Worm (Caenorhabditis elegans) whole organism, L2 larva: ENCODE measurements around the gene Y54G2A.45.

ENCODE experiments used
- C34F6.9 ChIP-seq: fragments of 150-350 bp; optimal IDR thresholded peaks from 2 replicates; lab custom pipeline; 2014; ENCODE audit warnings: missing biosample characterization, missing genetic modification characterization
- F13H6.1 ChIP-seq: sonication (generic microtip); optimal IDR thresholded peaks from 2 replicates; lab custom pipeline; 2016; ENCODE audit warnings: missing genetic modification characterization, missing compliant biosample characterization
- R02D3.7 ChIP-seq: fragments of 150-350 bp; optimal IDR thresholded peaks from 2 replicates; lab custom pipeline; 2014; ENCODE audit warnings: missing biosample characterization, missing genetic modification characterization
- Y55F3AM.14 ChIP-seq: fragments of 200-800 bp; sonication (Bioruptor generic); optimal IDR thresholded peaks from 2 replicates; lab custom pipeline; 2018; ENCODE audit warnings: mild to moderate bottlenecking, missing genetic modification characterization, missing compliant biosample characterization
- ZK546.5 ChIP-seq: sonication (generic microtip); optimal IDR thresholded peaks from 2 replicates; lab custom pipeline; 2017; ENCODE audit warnings: missing biosample characterization, missing genetic modification characterization
- alr-1 ChIP-seq: fragments of 150-350 bp; optimal IDR thresholded peaks from 2 replicates; lab custom pipeline; 2014; ENCODE audit warnings: missing biosample characterization, missing genetic modification characterization
- aly-2 ChIP-seq: fragments of 150-350 bp; optimal IDR thresholded peaks from 2 replicates; lab custom pipeline; 2014; ENCODE audit warnings: missing biosample characterization, missing genetic modification characterization
- ama-1 ChIP-seq: fragments of 150-350 bp; optimal IDR thresholded peaks from 2 replicates; lab custom pipeline; 2018; ENCODE audit warnings: inconsistent platforms
- blmp-1 ChIP-seq: sonication (generic microtip); optimal IDR thresholded peaks from 2 replicates; lab custom pipeline; 2017; ENCODE audit warnings: missing genetic modification characterization, mild to moderate bottlenecking, missing compliant biosample characterization, antibody characterized with exemption, moderate library complexity; ENCODE audit not compliant: insufficient read depth
- ceh-16 ChIP-seq: fragments of 150-350 bp; optimal IDR thresholded peaks from 2 replicates; lab custom pipeline; 2014; ENCODE audit warnings: missing biosample characterization, missing genetic modification characterization
- crh-2 ChIP-seq: sonication (generic microtip); optimal IDR thresholded peaks from 2 replicates; lab custom pipeline; 2017; ENCODE audit warnings: missing biosample characterization, missing genetic modification characterization
- fos-1 ChIP-seq: fragments of 150-350 bp; optimal IDR thresholded peaks from 2 replicates; lab custom pipeline; 2014; ENCODE audit warnings: missing biosample characterization, missing genetic modification characterization
- gmeb-1 ChIP-seq: fragments of 150-350 bp; optimal IDR thresholded peaks from 2 replicates; lab custom pipeline; 2014; ENCODE audit warnings: missing biosample characterization, missing genetic modification characterization
- lin-13 ChIP-seq: fragments of 150-350 bp; optimal IDR thresholded peaks from 2 replicates; lab custom pipeline; 2014; ENCODE audit warnings: missing biosample characterization, missing genetic modification reagents, missing genetic modification characterization
- lin-39 ChIP-seq: fragments of 150-350 bp; optimal IDR thresholded peaks from 2 replicates; lab custom pipeline; 2014; ENCODE audit warnings: missing biosample characterization, missing genetic modification reagents, missing genetic modification characterization
- lsy-2 ChIP-seq, 2 experiments: fragments of 150-350 bp in 1 of 2; sonication (generic microtip) in 1 of 2; optimal IDR thresholded peaks; 2 replicates each; lab custom pipeline; 2014 to 2017; ENCODE audit warnings: missing biosample characterization in 2 of 2, missing genetic modification characterization in 2 of 2
- mbf-1 ChIP-seq: sonication (generic microtip); optimal IDR thresholded peaks from 2 replicates; lab custom pipeline; 2017; ENCODE audit warnings: missing biosample characterization, missing genetic modification characterization
- mdl-1 ChIP-seq, 2 experiments: fragments of 150-350 bp in 1 of 2; sonication (generic microtip) in 1 of 2; optimal IDR thresholded peaks; 2 replicates each; lab custom pipeline; 2017; ENCODE audit warnings: missing biosample characterization in 2 of 2, missing genetic modification characterization in 2 of 2
- nhr-10 ChIP-seq: sonication (generic microtip); optimal IDR thresholded peaks from 2 replicates; lab custom pipeline; 2017; ENCODE audit warnings: missing biosample characterization, missing genetic modification characterization
- nhr-11 ChIP-seq: fragments of 150-350 bp; optimal IDR thresholded peaks from 2 replicates; lab custom pipeline; 2014; ENCODE audit warnings: missing biosample characterization, missing genetic modification characterization
- nhr-12 ChIP-seq: fragments of 150-350 bp; optimal IDR thresholded peaks from 2 replicates; lab custom pipeline; 2014; ENCODE audit warnings: missing biosample characterization, missing genetic modification characterization
- nhr-129 ChIP-seq: fragments of 150-350 bp; optimal IDR thresholded peaks from 2 replicates; lab custom pipeline; 2014; ENCODE audit warnings: missing biosample characterization, missing genetic modification characterization
- nhr-6 ChIP-seq: fragments of 150-350 bp; optimal IDR thresholded peaks from 2 replicates; lab custom pipeline; 2014; ENCODE audit warnings: missing biosample characterization, missing genetic modification characterization
- nhr-77 ChIP-seq: fragments of 150-350 bp; optimal IDR thresholded peaks from 2 replicates; lab custom pipeline; 2014; ENCODE audit warnings: missing biosample characterization, missing genetic modification characterization
- peb-1 ChIP-seq: fragments of 150-350 bp; optimal IDR thresholded peaks from 2 replicates; lab custom pipeline; 2014; ENCODE audit warnings: missing biosample characterization, missing genetic modification characterization
- sem-4 ChIP-seq: fragments of 150-350 bp; optimal IDR thresholded peaks from 2 replicates; lab custom pipeline; 2014; ENCODE audit warnings: missing biosample characterization, missing genetic modification reagents, missing genetic modification characterization
- skn-1 ChIP-seq: sonication (generic microtip); optimal IDR thresholded peaks from 2 replicates; lab custom pipeline; 2017; ENCODE audit warnings: missing biosample characterization, missing genetic modification characterization
- sma-3 ChIP-seq: sonication (generic microtip); optimal IDR thresholded peaks from 2 replicates; lab custom pipeline; 2016; ENCODE audit warnings: missing genetic modification reagents, missing genetic modification characterization, missing compliant biosample characterization
- snpc-4 ChIP-seq: fragments of 150-350 bp; optimal IDR thresholded peaks from 2 replicates; lab custom pipeline; 2014; ENCODE audit warnings: missing biosample characterization, missing genetic modification characterization
- unc-39 ChIP-seq: fragments of 150-350 bp; optimal IDR thresholded peaks from 2 replicates; lab custom pipeline; 2014; ENCODE audit warnings: missing biosample characterization, missing genetic modification characterization
- unc-55 ChIP-seq: fragments of 150-350 bp; sonication (generic microtip); optimal IDR thresholded peaks from 3 replicates; lab custom pipeline; 2014; ENCODE audit warnings: missing biosample characterization, missing genetic modification reagents, missing genetic modification characterization
- unc-62 ChIP-seq: fragments of 150-350 bp; optimal IDR thresholded peaks from 2 replicates; lab custom pipeline; 2014; ENCODE audit warnings: missing biosample characterization, missing genetic modification reagents, missing genetic modification characterization
- zag-1 ChIP-seq: fragments of 150-350 bp; optimal IDR thresholded peaks from 2 replicates; lab custom pipeline; 2014; ENCODE audit warnings: missing biosample characterization, missing genetic modification characterization
- ztf-1 ChIP-seq: fragments of 200-800 bp; sonication (Bioruptor generic); conservative IDR thresholded peaks from 2 replicates; pipeline ENCODE4 v1.3.6; 2022; ENCODE audit warnings: missing genetic modification characterization, missing compliant biosample characterization
- ztf-11 ChIP-seq: sonication (generic microtip); optimal IDR thresholded peaks from 2 replicates; lab custom pipeline; 2017; ENCODE audit warnings: missing biosample characterization, missing genetic modification characterization
- ztf-4 ChIP-seq: fragments of 150-350 bp; optimal IDR thresholded peaks from 2 replicates; lab custom pipeline; 2014; ENCODE audit warnings: missing biosample characterization, missing genetic modification characterization

Gene Y54G2A.45

ce11 chrIV:2826335-2826734 is 20.7 kb downstream of the Y54G2A.45 start:
- TF ChIP-seq alr-1 (tag; lab: Kevin White, UChicago) (no peak), R02D3.7 (tag; lab: Kevin White, UChicago) (no peak), lsy-2 (tag; optimal IDR thresholded peaks at IDR 0.05; lab: Kevin White, UChicago) (no peak), sma-3 (GFP tag; lab: Kevin White, UChicago) (no peak), gmeb-1 (tag; lab: Kevin White, UChicago) (no peak), crh-2 (tag; lab: Kevin White, UChicago) (no peak), zag-1 (no peak), ztf-4 (tag; lab: Kevin White, UChicago) (no peak), nhr-10 (no peak), ztf-11 (tag; lab: Kevin White, UChicago) (no peak)

DNA sequence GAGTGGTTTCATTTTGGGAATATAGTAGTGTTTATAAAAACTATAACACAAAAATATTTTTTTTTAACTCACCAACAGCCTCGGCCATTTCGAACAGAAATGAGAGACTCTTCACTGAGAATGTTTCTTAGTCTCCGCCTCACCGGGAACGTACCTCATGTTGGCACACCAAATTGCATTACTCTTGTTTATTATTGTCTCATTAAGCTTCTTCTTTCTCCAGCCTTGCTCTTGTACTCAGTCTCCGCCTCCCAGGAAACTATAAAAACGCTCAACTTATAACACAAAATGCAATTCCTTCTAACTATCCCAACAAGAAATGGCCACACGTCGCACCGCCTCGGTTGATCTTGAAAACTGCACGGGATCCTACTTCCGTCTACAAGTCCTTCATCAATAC is 26.9 kb downstream of the Y54G2A.45 start, which contains the start of the genes Y54G2A.48 and pudl-1:
Y54G2A.48 (minus strand) TSS at position 101 of the 400 bp plus-strand sequence.
pudl-1 (plus strand) TSS at position 320 of the 400 bp plus-strand sequence.
- TF ChIP-seq mdl-1 (tag; optimal IDR thresholded peaks at IDR 0.05; lab: Kevin White, UChicago): no peak
- TF ChIP-seq skn-1 (tag; lab: Kevin White, UChicago): no peak
- TF ChIP-seq lin-39 (tag; lab: Kevin White, UChicago): no peak
- no peak for TF ChIP-seq unc-55 (GFP tag; lab: Kevin White, UChicago)
- TF ChIP-seq nhr-11 (tag; lab: Kevin White, UChicago): no peak
- no peak for TF ChIP-seq nhr-12 (tag; lab: Kevin White, UChicago)
- TF ChIP-seq nhr-77: no peak
- no peak for TF ChIP-seq aly-2
- no peak for TF ChIP-seq fos-1 (tag; lab: Kevin White, UChicago)
- no peak for TF ChIP-seq blmp-1
- no peak for TF ChIP-seq nhr-6
- no peak for TF ChIP-seq sem-4

DNA sequence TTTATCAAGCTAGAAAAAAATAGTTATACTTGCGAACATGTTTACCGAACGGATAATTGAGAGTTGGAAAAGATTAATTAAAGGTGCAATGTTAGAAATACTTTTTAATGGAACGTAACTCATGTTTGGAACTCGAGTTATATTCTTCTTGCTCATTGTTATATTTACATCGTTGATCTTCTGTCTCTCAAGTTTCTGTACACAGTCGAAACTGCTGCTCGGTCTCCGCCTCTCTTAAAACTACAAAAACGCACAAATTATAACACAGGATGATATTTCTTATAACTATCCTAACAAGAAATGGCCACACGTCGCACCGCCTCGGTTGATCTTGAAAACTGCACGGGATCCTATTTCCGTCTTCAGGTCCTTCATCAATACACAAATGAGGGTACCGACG is 28.9 kb downstream of the Y54G2A.45 start, which contains the start of gene pudl-2:
pudl-2 (plus strand) TSS at position 301 of the 400 bp plus-strand sequence.
- no peak for TF ChIP-seq nhr-77
- TF ChIP-seq Y55F3AM.14 (GFP tag; lab: Kevin White, UChicago): no peak
- TF ChIP-seq nhr-129 (tag; lab: Kevin White, UChicago): no peak
- no peak for TF ChIP-seq ztf-1 (GFP tag; lab: Robert Waterston, UW)
- TF ChIP-seq unc-62: no peak
- TF ChIP-seq blmp-1: no peak
- TF ChIP-seq snpc-4 (tag; lab: Kevin White, UChicago): no peak
- TF ChIP-seq unc-39: no peak
- no peak for TF ChIP-seq zag-1
- no peak for TF ChIP-seq gmeb-1 (tag; lab: Kevin White, UChicago)
- TF ChIP-seq aly-2: no peak
- TF ChIP-seq alr-1 (tag; lab: Kevin White, UChicago): no peak
- no peak for TF ChIP-seq lin-13

ce11 chrIV:2835364-2835763 is 29.7 kb downstream of the Y54G2A.45 start, which contains the start of gene clec-82:
clec-82 (plus strand) TSS chrIV:2835664.
- TF ChIP-seq snpc-4 (tag; lab: Kevin White, UChicago) (no peak), C34F6.9 (tag; lab: Kevin White, UChicago) (no peak), zag-1 (no peak), ZK546.5 (no peak), nhr-6 (no peak), peb-1 (tag; lab: Kevin White, UChicago) (no peak), ceh-16 (tag; lab: Kevin White, UChicago) (no peak), ztf-11 (tag; lab: Kevin White, UChicago) (no peak), unc-62 (no peak), ztf-1 (GFP tag; lab: Robert Waterston, UW) (no peak), R02D3.7 (tag; lab: Kevin White, UChicago) (no peak), Y55F3AM.14 (GFP tag; lab: Kevin White, UChicago) (no peak), mbf-1 (tag; lab: Kevin White, UChicago) (no peak), blmp-1 (no peak), alr-1 (tag; lab: Kevin White, UChicago) (no peak), sma-3 (GFP tag; lab: Kevin White, UChicago) (no peak), unc-55 (GFP tag; lab: Kevin White, UChicago) (no peak), ztf-4 (tag; lab: Kevin White, UChicago) (no peak), sem-4 (no peak), ama-1 (no peak)
- TF ChIP-seq, all 48 proteins: peak for 0

ce11 chrIV:2838308-2838707 is 32.7 kb downstream of the Y54G2A.45 start, which contains the start of gene Y54G2A.7:
Y54G2A.7 (plus strand) TSS chrIV:2838608.
- TF ChIP-seq unc-62 (no peak), skn-1 (tag; lab: Kevin White, UChicago) (no peak), nhr-12 (tag; lab: Kevin White, UChicago) (no peak), nhr-6 (no peak), ztf-11 (tag; lab: Kevin White, UChicago) (no peak), nhr-11 (tag; lab: Kevin White, UChicago) (no peak), F13H6.1 (tag; lab: Kevin White, UChicago) (no peak)
